Worm (Caenorhabditis elegans) whole organism, L1 larva: ENCODE results near the gene lpr-4.

Experiments used
- C04F5.9 ChIP-seq: sonication (generic microtip); optimal IDR thresholded peaks from 2 replicates; lab custom pipeline; 2016; ENCODE audit warnings: missing genetic modification characterization, missing compliant biosample characterization
- C34B4.2 ChIP-seq: sonication (generic microtip); optimal IDR thresholded peaks from 2 replicates; lab custom pipeline; 2017; ENCODE audit warnings: mild to moderate bottlenecking, missing genetic modification characterization, missing compliant biosample characterization
- aly-2 ChIP-seq: fragments of 150-350 bp; optimal IDR thresholded peaks from 2 replicates; lab custom pipeline; 2014; ENCODE audit warnings: missing biosample characterization, missing genetic modification characterization
- ama-1 ChIP-seq: fragments of 150-350 bp; optimal IDR thresholded peaks from 2 replicates; lab custom pipeline; 2014
- blmp-1 ChIP-seq: fragments of 150-350 bp; optimal IDR thresholded peaks from 2 replicates; lab custom pipeline; 2014; ENCODE audit warnings: missing biosample characterization, missing genetic modification characterization
- ceh-8 ChIP-seq: fragments of 200-800 bp; sonication (Bioruptor generic); optimal IDR thresholded peaks from 2 replicates; lab custom pipeline; 2018; ENCODE audit warnings: mild to moderate bottlenecking, missing genetic modification characterization, moderate library complexity, missing compliant biosample characterization
- ceh-90 ChIP-seq: sonication (generic microtip); optimal IDR thresholded peaks from 2 replicates; lab custom pipeline; 2016; ENCODE audit warnings: missing genetic modification characterization, missing compliant biosample characterization
- ces-1 ChIP-seq: fragments of 150-350 bp; optimal IDR thresholded peaks from 2 replicates; lab custom pipeline; 2014; ENCODE audit warnings: missing biosample characterization, missing genetic modification reagents, missing genetic modification characterization
- dpl-1 ChIP-seq, 3 experiments: fragments of 150-350 bp in 2 of 3; sonication (generic microtip) in 1 of 3; optimal IDR thresholded peaks; 2 replicates each; lab custom pipeline; 2014 to 2017; ENCODE audit warnings: missing biosample characterization in 3 of 3, missing genetic modification characterization in 3 of 3, missing genetic modification reagents in 3 of 3
- efl-1 ChIP-seq, 4 experiments: fragments of 150-350 bp; optimal IDR thresholded peaks in 3 of 4; peaks in 1 of 4; 1 replicate in 1 of 4; 2 replicates in 3 of 4; lab custom pipeline; 2014; ENCODE audit warnings: missing biosample characterization in 2 of 4, missing genetic modification characterization in 2 of 4, missing genetic modification reagents in 2 of 4
- elt-2 ChIP-seq: sonication (generic microtip); optimal IDR thresholded peaks from 2 replicates; lab custom pipeline; 2016; ENCODE audit warnings: missing genetic modification characterization, mild to moderate bottlenecking, inconsistent platforms, missing compliant biosample characterization, missing genetic modification reagents
- elt-3 ChIP-seq, 6 experiments: fragments of 150-350 bp in 1 of 6; sonication (generic microtip); optimal IDR thresholded peaks; 2 replicates each; lab custom pipeline; 2017 to 2018; ENCODE audit warnings: missing biosample characterization in 6 of 6, missing genetic modification characterization in 6 of 6, inconsistent platforms in 1 of 6
- ets-5 ChIP-seq: fragments of 200-800 bp; sonication (Bioruptor generic); IDR thresholded peaks from 2 replicates; pipeline ENCODE4 v1.3.6; 2022; ENCODE audit warnings: missing genetic modification characterization, missing compliant biosample characterization
- fkh-4 ChIP-seq: sonication (generic microtip); optimal IDR thresholded peaks from 2 replicates; lab custom pipeline; 2016; ENCODE audit warnings: missing compliant biosample characterization, missing genetic modification characterization, borderline replicate concordance
- fkh-8 ChIP-seq: sonication (generic microtip); optimal IDR thresholded peaks from 2 replicates; lab custom pipeline; 2016; ENCODE audit warnings: mild to moderate bottlenecking, missing genetic modification characterization, missing compliant biosample characterization
- fos-1 ChIP-seq: fragments of 150-350 bp; optimal IDR thresholded peaks from 2 replicates; lab custom pipeline; 2014; ENCODE audit warnings: missing biosample characterization, missing genetic modification characterization
- hlh-4 ChIP-seq: sonication (generic microtip); optimal IDR thresholded peaks from 2 replicates; lab custom pipeline; 2016; ENCODE audit warnings: mild to moderate bottlenecking, missing genetic modification characterization, missing compliant biosample characterization
- jun-1 ChIP-seq: fragments of 150-350 bp; optimal IDR thresholded peaks from 2 replicates; lab custom pipeline; 2014; ENCODE audit warnings: missing biosample characterization, missing genetic modification reagents, missing genetic modification characterization
- lin-13 ChIP-seq: fragments of 150-350 bp; optimal IDR thresholded peaks from 2 replicates; lab custom pipeline; 2014; ENCODE audit warnings: missing biosample characterization, missing genetic modification reagents, missing genetic modification characterization
- lin-14 ChIP-seq: fragments of 200-800 bp; sonication (Bioruptor generic); optimal IDR thresholded peaks from 2 replicates; lab custom pipeline; 2018; ENCODE audit warnings: mild to moderate bottlenecking, missing genetic modification characterization, moderate library complexity, missing compliant biosample characterization
- lin-39 ChIP-seq: fragments of 150-350 bp; optimal IDR thresholded peaks from 2 replicates; lab custom pipeline; 2014; ENCODE audit warnings: missing biosample characterization, missing genetic modification reagents, missing genetic modification characterization
- mdl-1 ChIP-seq, 2 experiments: fragments of 150-350 bp; optimal IDR thresholded peaks; 2 replicates each; lab custom pipeline; 2014 to 2017; ENCODE audit warnings: missing biosample characterization in 2 of 2, missing genetic modification characterization in 2 of 2, inconsistent platforms in 1 of 2
- mep-1 ChIP-seq: fragments of 150-350 bp; optimal IDR thresholded peaks from 2 replicates; lab custom pipeline; 2014; ENCODE audit warnings: missing biosample characterization, missing genetic modification characterization
- nhr-19 ChIP-seq: fragments of 200-800 bp; sonication (Bioruptor generic); conservative IDR thresholded peaks from 2 replicates; pipeline ENCODE4 v1.3.6; 2022; ENCODE audit warnings: missing genetic modification characterization, missing compliant biosample characterization
- nhr-47 ChIP-seq: sonication (generic microtip); optimal IDR thresholded peaks from 2 replicates; lab custom pipeline; 2016; ENCODE audit warnings: mild to moderate bottlenecking, missing genetic modification characterization, moderate library complexity, missing compliant biosample characterization
- nhr-71 ChIP-seq: sonication (generic microtip); optimal IDR thresholded peaks from 2 replicates; lab custom pipeline; 2016; ENCODE audit warnings: mild to moderate bottlenecking, missing genetic modification characterization, moderate library complexity, missing compliant biosample characterization
- nhr-85 ChIP-seq: sonication (generic microtip); peaks from one replicate; lab custom pipeline; 2016; ENCODE audit warnings: missing genetic modification characterization, inconsistent platforms, missing compliant biosample characterization
- pag-3 ChIP-seq: sonication (generic microtip); optimal IDR thresholded peaks from 2 replicates; lab custom pipeline; 2017; ENCODE audit warnings: missing genetic modification characterization, mild to moderate bottlenecking, missing compliant biosample characterization, antibody characterized with exemption, borderline replicate concordance; ENCODE audit not compliant: insufficient read depth
- sptf-1 ChIP-seq: fragments of 150-350 bp; optimal IDR thresholded peaks from 2 replicates; lab custom pipeline; 2014; ENCODE audit warnings: missing biosample characterization, missing genetic modification characterization
- sup-37 ChIP-seq: fragments of 200-800 bp; sonication (Bioruptor generic); optimal IDR thresholded peaks from 2 replicates; lab custom pipeline; 2018; ENCODE audit warnings: mild to moderate bottlenecking, missing genetic modification characterization, missing compliant biosample characterization
- swsn-7 ChIP-seq: sonication (generic microtip); optimal IDR thresholded peaks from 2 replicates; lab custom pipeline; 2016; ENCODE audit warnings: missing genetic modification characterization, missing compliant biosample characterization
- tlp-1 ChIP-seq: fragments of 150-350 bp; optimal IDR thresholded peaks from 2 replicates; lab custom pipeline; 2014; ENCODE audit warnings: missing biosample characterization, missing genetic modification characterization
- unc-30 ChIP-seq: sonication (generic microtip); optimal IDR thresholded peaks from 2 replicates; lab custom pipeline; 2017; ENCODE audit warnings: missing biosample characterization, missing genetic modification characterization
- unc-86 ChIP-seq: sonication (generic microtip); optimal IDR thresholded peaks from 2 replicates; lab custom pipeline; 2016; ENCODE audit warnings: missing genetic modification characterization, missing compliant biosample characterization
- unc-98 ChIP-seq: fragments of 200-800 bp; sonication (Bioruptor generic); IDR thresholded peaks from 2 replicates; pipeline ENCODE4 v1.3.6; 2022; ENCODE audit warnings: missing genetic modification characterization, missing compliant biosample characterization
- vab-15 ChIP-seq: sonication (generic microtip); optimal IDR thresholded peaks from 2 replicates; lab custom pipeline; 2017; ENCODE audit warnings: missing genotype, mild to moderate bottlenecking, missing genetic modification characterization, missing compliant biosample characterization
- zag-1 ChIP-seq: fragments of 150-350 bp; optimal IDR thresholded peaks from 2 replicates; lab custom pipeline; 2014; ENCODE audit warnings: missing biosample characterization, missing genetic modification characterization
- ztf-4 ChIP-seq: fragments of 150-350 bp; optimal IDR thresholded peaks from 2 replicates; lab custom pipeline; 2014; ENCODE audit warnings: missing biosample characterization, missing genetic modification characterization

lpr-4 gene

ce11 chrX:11042777-11043176 is 22.1 kb upstream of the lpr-4 start, which contains the start of gene C09F12.3:
Gene C09F12.3 (minus strand): TSS chrX:11042877.
- TF ChIP-seq ets-5 (GFP tag; lab: Robert Waterston, UW) (no peak), nhr-47 (tag; lab: Kevin White, UChicago) (no peak), elt-3 (tag; optimal IDR thresholded peaks at IDR 0.05; lab: Kevin White, UChicago) (no peak), unc-30 (tag; lab: Kevin White, UChicago) (no peak), sptf-1 (tag; lab: Kevin White, UChicago) (no peak), ces-1 (GFP tag; lab: Kevin White, UChicago) (no peak), pag-3 (tag; lab: Kevin White, UChicago) (no peak), ceh-90 (no peak), unc-98 (no peak), swsn-7 (no peak), fkh-4 (tag; lab: Kevin White, UChicago) (no peak), sup-37 (GFP tag; lab: Kevin White, UChicago) (no peak)

ce11 chrX:11047183-11047582 is 17.7 kb upstream of the lpr-4 start, which contains the start of gene clc-1:
Gene clc-1 (plus strand): TSS chrX:11047446.
- TF ChIP-seq efl-1 (optimal IDR thresholded peaks at IDR 0.05; lab: Kevin White, UChicago) = no peak
- TF ChIP-seq efl-1 (GFP tag; optimal IDR thresholded peaks at IDR 0.05 in 1 of 2; lab: Kevin White, UChicago) = peak in 1 of 2 experiments; percentile 79
- no peak for TF ChIP-seq ama-1 (lab: Kevin White, UChicago)
- no peak for TF ChIP-seq nhr-19
- peak; percentile 32 for TF ChIP-seq tlp-1 (tag; lab: Kevin White, UChicago)
- TF ChIP-seq fkh-8 = no peak
- TF ChIP-seq nhr-71 = peak; percentile 1
- peak; percentile 96 for TF ChIP-seq elt-2 (tag; lab: Kevin White, UChicago)
- TF ChIP-seq lin-39 (tag; lab: Kevin White, UChicago) = no peak
- peak; percentile 34 for TF ChIP-seq jun-1
- no peak for TF ChIP-seq fos-1 (tag; lab: Kevin White, UChicago)

ce11 chrX:11050335-11050734 is 14.6 kb upstream of the lpr-4 start:
- TF ChIP-seq vab-15 (no peak), tlp-1 (tag; lab: Kevin White, UChicago) (no peak), ceh-8 (GFP tag; lab: Kevin White, UChicago) (peak; percentile 53)

ce11 chrX:11053615-11054014 is 11.3 kb upstream of the lpr-4 start, which contains the start of gene C09F12.2:
Gene C09F12.2 (plus strand): TSS chrX:11053915.
- no peak for TF ChIP-seq mdl-1 (tag; optimal IDR thresholded peaks at IDR 0.05; lab: Kevin White, UChicago)
- TF ChIP-seq sup-37 (GFP tag; lab: Kevin White, UChicago) = no peak
- no peak for TF ChIP-seq unc-86 (tag; lab: Kevin White, UChicago)
- TF ChIP-seq zag-1 (tag; lab: Kevin White, UChicago) = no peak
- TF ChIP-seq lin-13 = no peak
- no peak for TF ChIP-seq C04F5.9
- TF ChIP-seq dpl-1 (GFP tag; optimal IDR thresholded peaks at IDR 0.05; lab: Kevin White, UChicago) = no peak
- TF ChIP-seq ceh-90 = no peak

ce11 chrX:11057028-11057427 is 7.9 kb upstream of the lpr-4 start, which contains the start of gene lpr-3:
Gene lpr-3 (plus strand): TSS chrX:11057401.
- no peak for TF ChIP-seq hlh-4 (tag; lab: Kevin White, UChicago)
- TF ChIP-seq elt-3 (tag; optimal IDR thresholded peaks at IDR 0.05; lab: Kevin White, UChicago) = peak in 1 of 6 experiments; percentile 56
- peak; percentile 17 for TF ChIP-seq nhr-85 (tag; lab: Kevin White, UChicago)
- TF ChIP-seq mep-1 (tag; lab: Kevin White, UChicago) = peak; percentile 32
- TF ChIP-seq blmp-1 (tag; lab: Kevin White, UChicago) = peak; percentile 100
- TF ChIP-seq C34B4.2 (tag; lab: Kevin White, UChicago) = no peak
- TF ChIP-seq lin-14 = peak; percentile 1
- no peak for TF ChIP-seq mdl-1 (tag; optimal IDR thresholded peaks at IDR 0.05; lab: Kevin White, UChicago)
- no peak for TF ChIP-seq aly-2 (tag; lab: Kevin White, UChicago)
- no peak for TF ChIP-seq fkh-8
- no peak for TF ChIP-seq jun-1
- peak; percentile 19 for TF ChIP-seq ztf-4
